Fruit fly (Drosophila melanogaster) whole organism, embryonic: ENCODE data around the gene CG34134.

Experiments used
- Atf3 ChIP-seq: fragments of 200-800 bp; sonication (Bioruptor generic); optimal IDR thresholded peaks from 3 replicates; lab custom pipeline; 2016; ENCODE audit warnings: missing biosample characterization, missing genetic modification characterization
- BEAF-32 ChIP-seq: fragments of 200-800 bp; sonication (Bioruptor generic); optimal IDR thresholded peaks from 3 replicates; lab custom pipeline; 2017; ENCODE audit warnings: missing biosample characterization, missing genetic modification characterization, mild to moderate bottlenecking, moderate library complexity, missing genetic modification reagents
- Bdp1 ChIP-seq: fragments of 200-800 bp; sonication (Bioruptor generic); optimal IDR thresholded peaks from 3 replicates; lab custom pipeline; 2016; ENCODE audit warnings: missing biosample characterization, missing genetic modification characterization
- CG10321 ChIP-seq: fragments of 200-800 bp; sonication (Bioruptor generic); IDR thresholded peaks from 2 replicates; pipeline ENCODE4 v1.3.6; 2022; ENCODE audit warnings: missing biosample characterization, missing genetic modification characterization
- CG12155 ChIP-seq: fragments of 200-800 bp; sonication (Bioruptor generic); optimal IDR thresholded peaks from 3 replicates; lab custom pipeline; 2016; ENCODE audit warnings: missing biosample characterization, missing genetic modification characterization
- CG12219 ChIP-seq: fragments of 200-800 bp; sonication (Bioruptor generic); optimal IDR thresholded peaks from 3 replicates; lab custom pipeline; 2018; ENCODE audit warnings: missing biosample characterization, mild to moderate bottlenecking, missing genetic modification characterization
- CG1233 ChIP-seq: fragments of 200-800 bp; sonication (Bioruptor generic); optimal IDR thresholded peaks from 4 replicates; lab custom pipeline; 2018; ENCODE audit warnings: missing biosample characterization, mild to moderate bottlenecking, missing genetic modification characterization
- CG13296 ChIP-seq: fragments of 200-800 bp; sonication (Bioruptor generic); optimal IDR thresholded peaks from 3 replicates; lab custom pipeline; 2018; ENCODE audit warnings: missing biosample characterization, mild to moderate bottlenecking, missing genetic modification characterization
- CG15696 ChIP-seq: fragments of 200-800 bp; sonication (Bioruptor generic); optimal IDR thresholded peaks from 2 replicates; lab custom pipeline; 2019; ENCODE audit warnings: missing biosample characterization, mild to moderate bottlenecking, missing genetic modification characterization, moderate library complexity
- CG16863 ChIP-seq: fragments of 200-800 bp; sonication (Bioruptor generic); optimal IDR thresholded peaks from 3 replicates; lab custom pipeline; 2016; ENCODE audit warnings: missing biosample characterization, missing genetic modification characterization
- CG17568 ChIP-seq: fragments of 200-800 bp; sonication (Bioruptor generic); optimal IDR thresholded peaks from 2 replicates; lab custom pipeline; 2018; ENCODE audit warnings: missing biosample characterization, mild to moderate bottlenecking, missing genetic modification characterization, moderate library complexity
- CG2120 ChIP-seq: fragments of 200-800 bp; sonication (Bioruptor generic); optimal IDR thresholded peaks from 3 replicates; lab custom pipeline; 2016; ENCODE audit warnings: missing biosample characterization, missing genetic modification characterization
- CG2129 ChIP-seq: fragments of 200-800 bp; sonication (Bioruptor generic); IDR thresholded peaks from 2 replicates; pipeline ENCODE4 v1.3.6; 2022; ENCODE audit warnings: missing biosample characterization, missing genetic modification characterization; ENCODE audit not compliant: partially characterized antibody
- CG3995 ChIP-seq: fragments of 200-800 bp; sonication (Bioruptor generic); optimal IDR thresholded peaks from 3 replicates; lab custom pipeline; 2016; ENCODE audit warnings: missing biosample characterization, missing genetic modification characterization
- CG4282 ChIP-seq: fragments of 200-800 bp; sonication (Bioruptor generic); optimal IDR thresholded peaks from 2 replicates; lab custom pipeline; 2016; ENCODE audit warnings: missing biosample characterization, missing genetic modification characterization
- CG8089 ChIP-seq: fragments of 200-800 bp; sonication (Bioruptor generic); optimal IDR thresholded peaks from 3 replicates; lab custom pipeline; 2016; ENCODE audit warnings: missing biosample characterization, missing genetic modification characterization
- CG8924 ChIP-seq: fragments of 200-800 bp; optimal IDR thresholded peaks from 3 replicates; lab custom pipeline; 2019; ENCODE audit warnings: missing biosample characterization, mild to moderate bottlenecking, missing genetic modification characterization, moderate library complexity
- CoRest ChIP-seq: fragments of 200-800 bp; sonication (Bioruptor generic); optimal IDR thresholded peaks from 3 replicates; lab custom pipeline; 2018; ENCODE audit warnings: missing biosample characterization, mild to moderate bottlenecking, missing genetic modification characterization, moderate library complexity
- Dll ChIP-seq: fragments of 200-800 bp; sonication (Bioruptor generic); IDR thresholded peaks from 4 replicates; pipeline ENCODE4 v1.3.6; 2022; ENCODE audit warnings: missing biosample characterization, missing genetic modification characterization; ENCODE audit not compliant: partially characterized antibody
- Dp ChIP-seq: fragments of 200-800 bp; sonication (Bioruptor generic); optimal IDR thresholded peaks from 2 replicates; lab custom pipeline; 2018; ENCODE audit warnings: missing biosample characterization, mild to moderate bottlenecking, missing genetic modification characterization, moderate library complexity
- HLH4C ChIP-seq: fragments of 200-800 bp; sonication (Bioruptor generic); IDR thresholded peaks from 3 replicates; pipeline ENCODE4 v1.3.6; 2022; ENCODE audit warnings: missing biosample characterization, missing genetic modification characterization; ENCODE audit not compliant: partially characterized antibody
- Hsf ChIP-seq: fragments of 200-800 bp; sonication (Bioruptor generic); optimal IDR thresholded peaks from 3 replicates; lab custom pipeline; 2016; ENCODE audit warnings: missing biosample characterization, missing genetic modification characterization
- MBD-R2 ChIP-seq: fragments of 200-800 bp; sonication (Bioruptor generic); IDR thresholded peaks from 2 replicates; pipeline ENCODE4 v1.3.6; 2022; ENCODE audit warnings: missing biosample characterization, missing genetic modification characterization
- MESR4 ChIP-seq: fragments of 200-800 bp; sonication (Bioruptor generic); optimal IDR thresholded peaks from 2 replicates; lab custom pipeline; 2018; ENCODE audit warnings: missing biosample characterization, mild to moderate bottlenecking, missing genetic modification characterization, moderate library complexity
- Nf-YB ChIP-seq: fragments of 200-800 bp; sonication (Bioruptor generic); optimal IDR thresholded peaks from 3 replicates; lab custom pipeline; 2019; ENCODE audit warnings: missing biosample characterization, mild to moderate bottlenecking, missing genetic modification characterization, moderate library complexity
- Oaz ChIP-seq: fragments of 200-800 bp; sonication (Bioruptor generic); IDR thresholded peaks from 2 replicates; pipeline ENCODE4 v1.3.6; 2022; ENCODE audit warnings: missing biosample characterization, missing genetic modification characterization
- Pdp1 ChIP-seq, 2 experiments: fragments of 200-800 bp; sonication (Bioruptor generic); optimal IDR thresholded peaks; 3 replicates each; lab custom pipeline; 2016; ENCODE audit warnings: missing biosample characterization in 2 of 2, missing genetic modification characterization in 2 of 2, mild to moderate bottlenecking in 1 of 2, moderate library complexity in 1 of 2
- Rfx ChIP-seq: fragments of 200-800 bp; sonication (Bioruptor generic); IDR thresholded peaks from 2 replicates; pipeline ENCODE4 v1.3.6; 2022; ENCODE audit warnings: missing biosample characterization, missing genetic modification characterization
- TFAM ChIP-seq: fragments of 200-800 bp; sonication (Bioruptor generic); optimal IDR thresholded peaks from 2 replicates; lab custom pipeline; 2017; ENCODE audit warnings: missing biosample characterization, missing genetic modification characterization, inconsistent platforms
- YL-1 ChIP-seq: fragments of 200-800 bp; sonication (Bioruptor generic); optimal IDR thresholded peaks from 3 replicates; lab custom pipeline; 2017; ENCODE audit warnings: missing biosample characterization, mild to moderate bottlenecking, missing genetic modification characterization
- ac ChIP-seq: fragments of 200-800 bp; sonication (Bioruptor generic); optimal IDR thresholded peaks from 3 replicates; lab custom pipeline; 2017; ENCODE audit warnings: missing biosample characterization, mild to moderate bottlenecking, missing genetic modification characterization
- cas ChIP-seq: fragments of 200-800 bp; sonication (Bioruptor generic); IDR thresholded peaks from 2 replicates; pipeline ENCODE4 v1.3.6; 2022; ENCODE audit warnings: missing biosample characterization, missing genetic modification characterization
- chinmo ChIP-seq: fragments of 200-800 bp; sonication (Bioruptor generic); IDR thresholded peaks from 4 replicates; pipeline ENCODE4 v1.3.6; 2022; ENCODE audit warnings: missing biosample characterization, missing genetic modification characterization; ENCODE audit not compliant: partially characterized antibody
- danr ChIP-seq: fragments of 200-800 bp; sonication (Bioruptor generic); IDR thresholded peaks from 2 replicates; pipeline ENCODE4 v1.3.6; 2022; ENCODE audit warnings: missing biosample characterization, missing genetic modification characterization
- gro ChIP-seq: fragments of 200-800 bp; sonication (Bioruptor generic); optimal IDR thresholded peaks from 2 replicates; lab custom pipeline; 2016; ENCODE audit warnings: missing biosample characterization, missing genetic modification characterization
- hb ChIP-seq: fragments of 200-800 bp; sonication (Bioruptor generic); IDR thresholded peaks from 3 replicates; pipeline ENCODE4 v1.3.6; 2022; ENCODE audit warnings: missing biosample characterization, missing genetic modification characterization; ENCODE audit not compliant: partially characterized antibody
- ind ChIP-seq: fragments of 200-800 bp; sonication (Bioruptor generic); optimal IDR thresholded peaks from 3 replicates; lab custom pipeline; 2016; ENCODE audit warnings: missing biosample characterization, missing genetic modification characterization
- lbe ChIP-seq: fragments of 200-800 bp; sonication (Bioruptor generic); optimal IDR thresholded peaks from 2 replicates; lab custom pipeline; 2016; ENCODE audit warnings: missing biosample characterization, mild to moderate bottlenecking, missing genetic modification characterization
- onecut ChIP-seq: fragments of 200-800 bp; sonication (Bioruptor generic); IDR thresholded peaks from 2 replicates; pipeline ENCODE4 v1.3.6; 2022; ENCODE audit warnings: missing biosample characterization, missing genetic modification characterization
- pzg ChIP-seq: fragments of 200-800 bp; sonication (Bioruptor generic); optimal IDR thresholded peaks from 3 replicates; lab custom pipeline; 2018; ENCODE audit warnings: missing biosample characterization, mild to moderate bottlenecking, missing genetic modification characterization, moderate library complexity
- ro ChIP-seq: fragments of 200-800 bp; sonication (Bioruptor generic); IDR thresholded peaks from 2 replicates; pipeline ENCODE4 v1.3.6; 2022; ENCODE audit warnings: missing biosample characterization, missing genetic modification characterization
- row ChIP-seq: fragments of 200-800 bp; sonication (Bioruptor generic); IDR thresholded peaks from 3 replicates; pipeline ENCODE4 v1.3.6; 2022; ENCODE audit warnings: missing biosample characterization, missing genetic modification characterization
- stwl ChIP-seq: fragments of 200-800 bp; sonication (Bioruptor generic); optimal IDR thresholded peaks from 3 replicates; lab custom pipeline; 2018; ENCODE audit warnings: missing biosample characterization, mild to moderate bottlenecking, missing genetic modification characterization, moderate library complexity
- sug ChIP-seq: fragments of 200-800 bp; optimal IDR thresholded peaks from 2 replicates; lab custom pipeline; 2019; ENCODE audit warnings: missing biosample characterization, mild to moderate bottlenecking, missing genetic modification characterization, moderate library complexity
- tio ChIP-seq: fragments of 200-800 bp; sonication (Bioruptor generic); optimal IDR thresholded peaks from 2 replicates; lab custom pipeline; 2017; ENCODE audit warnings: missing biosample characterization, missing genetic modification characterization, inconsistent platforms
- tll ChIP-seq, 2 experiments: fragments of 200-800 bp in 1 of 2; fragments of >200 bp in 1 of 2; sonication (Bioruptor generic) in 1 of 2; optimal IDR thresholded peaks; 2 replicates each; lab custom pipeline; 2017 to 2019; ENCODE audit warnings: missing biosample characterization in 2 of 2, missing genetic modification characterization in 2 of 2, mild to moderate bottlenecking in 1 of 2, moderate library complexity in 1 of 2
- tna ChIP-seq: fragments of 200-800 bp; sonication (Bioruptor generic); IDR thresholded peaks from 2 replicates; pipeline ENCODE4 v1.3.6; 2022; ENCODE audit warnings: missing biosample characterization, missing genetic modification characterization; ENCODE audit not compliant: partially characterized antibody
- trem ChIP-seq: fragments of 200-800 bp; optimal IDR thresholded peaks from 3 replicates; lab custom pipeline; 2019; ENCODE audit warnings: missing biosample characterization, mild to moderate bottlenecking, missing genetic modification characterization, moderate library complexity
- tx ChIP-seq: fragments of 200-800 bp; sonication (Bioruptor generic); optimal IDR thresholded peaks from 2 replicates; lab custom pipeline; 2016; ENCODE audit warnings: missing biosample characterization, missing genetic modification characterization
- vnd ChIP-seq: fragments of 200-800 bp; sonication (Bioruptor generic); IDR thresholded peaks from 3 replicates; pipeline ENCODE4 v1.3.6; 2022; ENCODE audit warnings: missing biosample characterization, missing genetic modification characterization; ENCODE audit not compliant: partially characterized antibody

Gene CG34134

dm6 chr2L:8198757-8199156, 8.2 kb upstream of the CG34134 start, which contains the start of gene PGAP5 (continued):
- no peak for TF ChIP-seq CG17568 (GFP tag; lab: Kevin White, UChicago)
- no peak for TF ChIP-seq CG4282 (GFP tag; lab: Kevin White, UChicago)
- peak; percentile 27 for TF ChIP-seq trem
- TF ChIP-seq tll (GFP tag; optimal IDR thresholded peaks at IDR 0.05; lab: Kevin White, UChicago): no peak
- TF ChIP-seq pzg: peak; percentile 84
- TF ChIP-seq CG8089 (GFP tag; lab: Kevin White, UChicago): no peak
- TF ChIP-seq Dll (GFP tag; lab: Robert Waterston, UW): peak; percentile 96
- TF ChIP-seq stwl: peak; percentile 52
- no peak for TF ChIP-seq sug
- peak; percentile 60 for TF ChIP-seq CG2120 (GFP tag; lab: Kevin White, UChicago)
- TF ChIP-seq CoRest (tag; lab: Kevin White, UChicago): no peak
- TF ChIP-seq CG3995 (GFP tag; lab: Kevin White, UChicago): peak; percentile 35
- TF ChIP-seq onecut (GFP tag; lab: Robert Waterston, UW): no peak
- TF ChIP-seq tio (GFP tag; lab: Kevin White, UChicago): no peak
- TF ChIP-seq ind (GFP tag; lab: Kevin White, UChicago): no peak
- 0 out of 3 replicates have a peak, but pooled peaks have one; percentile 26 for TF ChIP-seq row
- no peak for TF ChIP-seq TFAM (GFP tag; lab: Kevin White, UChicago)
- peak; percentile 75 for TF ChIP-seq lbe (GFP tag; lab: Kevin White, UChicago)
- peak; percentile 63; the same call in 1 of the 2 replicates for TF ChIP-seq Rfx (GFP tag; lab: Robert Waterston, UW)
- peak; percentile 29 for TF ChIP-seq CG12155 (GFP tag; lab: Kevin White, UChicago)
- peak; percentile 85 for TF ChIP-seq HLH4C (GFP tag; lab: Robert Waterston, UW)
- peak; percentile 94 for TF ChIP-seq CG2129 (GFP tag; lab: Robert Waterston, UW)
- no peak for TF ChIP-seq tx (GFP tag; lab: Kevin White, UChicago)
- TF ChIP-seq Nf-YB (GFP tag; lab: Kevin White, UChicago): no peak
- TF ChIP-seq CG10321 (GFP tag; lab: Robert Waterston, UW): no peak
- no peak for TF ChIP-seq Oaz (GFP tag; lab: Robert Waterston, UW)
- no peak for TF ChIP-seq Bdp1
- peak; percentile 87 for TF ChIP-seq vnd (GFP tag; lab: Robert Waterston, UW)
- peak; percentile 96 for TF ChIP-seq Dp (GFP tag; lab: Kevin White, UChicago)
- no peak for TF ChIP-seq danr (GFP tag; lab: Robert Waterston, UW)
- TF ChIP-seq gro (GFP tag; lab: Kevin White, UChicago): peak; percentile 49
- no peak for TF ChIP-seq CG13296 (GFP tag; lab: Kevin White, UChicago)
- TF ChIP-seq YL-1 (GFP tag; lab: Kevin White, UChicago): peak; percentile 29
- TF ChIP-seq MBD-R2 (GFP tag; lab: Robert Waterston, UW): peak; percentile 93
- no peak for TF ChIP-seq Atf3 (GFP tag; lab: Kevin White, UChicago)
- TF ChIP-seq tna (GFP tag; lab: Robert Waterston, UW): peak; percentile 81
- TF ChIP-seq CG16863 (GFP tag; lab: Kevin White, UChicago): peak; percentile 34
- no peak for TF ChIP-seq CG12219
- no peak for TF ChIP-seq CG15696
- peak; percentile 93 for TF ChIP-seq chinmo (GFP tag; lab: Robert Waterston, UW)
- TF ChIP-seq Hsf (GFP tag; lab: Kevin White, UChicago): no peak
- TF ChIP-seq ac (GFP tag; lab: Kevin White, UChicago): no peak
- TF ChIP-seq cas (GFP tag; lab: Robert Waterston, UW): no peak
- TF ChIP-seq CG8924: no peak
- TF ChIP-seq Pdp1 (GFP tag; optimal IDR thresholded peaks at IDR 0.05; lab: Kevin White, UChicago): peak in 1 of 2 experiments; percentile 54
- TF ChIP-seq hb (GFP tag; lab: Robert Waterston, UW): peak; percentile 79
- no peak for TF ChIP-seq CG1233
- no peak for TF ChIP-seq ro (GFP tag; lab: Robert Waterston, UW)
- peak; percentile 47 for TF ChIP-seq MESR4 (GFP tag; lab: Kevin White, UChicago)
- TF ChIP-seq BEAF-32 (GFP tag; lab: Kevin White, UChicago): peak; percentile 91
